Worm (Caenorhabditis elegans): Measurements from ENCODE around the gene clec-146.

DNA sequence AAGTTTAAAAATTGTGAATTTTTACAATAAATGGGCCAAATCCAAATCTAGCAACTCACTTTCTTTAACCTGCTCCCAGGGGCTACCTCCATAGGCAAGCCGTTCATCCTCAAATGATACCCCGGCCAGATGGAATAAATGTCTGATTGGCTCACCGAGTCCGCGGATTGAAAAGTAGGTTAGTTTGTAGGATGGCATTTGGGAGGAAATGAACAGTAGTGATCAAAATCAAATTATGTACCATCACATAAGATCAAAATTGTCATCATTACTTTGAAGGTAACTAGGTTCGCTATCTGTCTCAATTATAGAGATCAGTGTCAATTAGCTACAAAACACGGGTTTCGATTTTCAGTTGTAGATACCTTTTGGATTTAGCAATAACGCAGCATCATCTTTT is 37.1 kb upstream of the clec-146 start, which contains the start of the genes gst-17 and gst-18:
- TF ChIP-seq ama-1 (optimal IDR thresholded peaks at IDR 0.05) (no peak), tbx-11 (GFP tag; IDR thresholded peaks at IDR 0.05) (no peak), pes-1 (GFP tag; IDR thresholded peaks at IDR 0.05) (no peak), hmbx-1 (tag; optimal IDR thresholded peaks at IDR 0.05) (no peak), tbx-37 (GFP tag; conservative IDR thresholded peaks at IDR 0.05) (no peak), ets-7 (tag; optimal IDR thresholded peaks at IDR 0.05) (no peak), aly-1 (tag; optimal IDR thresholded peaks at IDR 0.05) (no peak), F13C5.2 (tag; optimal IDR thresholded peaks at IDR 0.05) (no peak)
